Worm (Caenorhabditis elegans) whole organism, young adult: Measurements from ENCODE around the gene srx-87.

Experiments used
- nhr-179 ChIP-seq: sonication (generic microtip); optimal IDR thresholded peaks from 2 replicates; lab custom pipeline; 2016; ENCODE audit warnings: mild to moderate bottlenecking, missing genetic modification characterization, missing compliant biosample characterization
- snpc-4 ChIP-seq, 5 experiments: fragments of 150-350 bp in 1 of 5; sonication (generic microtip) in 4 of 5; optimal IDR thresholded peaks; 2 replicates each; lab custom pipeline; 2014 to 2018; ENCODE audit warnings: missing genetic modification characterization in 5 of 5, missing biosample characterization in 3 of 5, antibody characterized with exemption in 2 of 5, mild to moderate bottlenecking in 2 of 5, missing compliant biosample characterization in 2 of 5, missing genotype in 2 of 5, moderate library complexity in 2 of 5, missing genetic modification reagents in 1 of 5
- tlf-1 ChIP-seq: fragments of 200-800 bp; sonication (Bioruptor generic); optimal IDR thresholded peaks from 2 replicates; lab custom pipeline; 2018; ENCODE audit warnings: mild to moderate bottlenecking, missing genetic modification characterization, missing compliant biosample characterization
- ztf-18 ChIP-seq: sonication (generic microtip); optimal IDR thresholded peaks from 2 replicates; lab custom pipeline; 2016; ENCODE audit warnings: missing genotype, mild to moderate bottlenecking, missing genetic modification characterization, missing compliant biosample characterization
- ztf-26 ChIP-seq: sonication (generic microtip); optimal IDR thresholded peaks from 2 replicates; lab custom pipeline; 2017; ENCODE audit warnings: missing genetic modification characterization, missing compliant biosample characterization

DNA sequence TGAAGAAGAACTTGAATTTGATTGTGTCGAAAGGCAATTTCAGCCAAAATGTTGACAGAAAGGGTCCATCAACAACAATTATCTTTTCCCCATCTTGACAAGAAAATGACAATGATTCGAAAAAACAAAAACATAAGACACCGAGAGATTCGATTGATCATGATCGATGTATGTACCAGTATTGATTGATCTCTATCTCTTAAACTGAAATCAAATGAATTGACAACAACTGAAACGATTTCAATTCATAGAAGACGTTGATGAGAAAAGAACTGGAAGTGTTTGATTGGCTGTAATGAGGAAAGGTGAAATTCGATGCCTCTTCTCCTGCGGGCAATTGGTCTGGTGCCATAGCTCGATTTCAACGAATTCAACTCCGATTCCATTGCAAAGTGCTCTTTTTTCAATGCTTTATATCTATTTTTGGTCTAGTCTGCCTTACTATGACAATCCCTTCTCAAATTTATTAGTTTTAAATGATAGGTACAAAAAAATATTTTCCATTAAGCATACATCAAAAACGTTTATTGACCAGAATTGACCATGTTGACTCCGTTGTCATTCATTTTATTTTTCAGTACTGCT lies 31.2 kb upstream of the srx-87 start:
- TF ChIP-seq ztf-26: no peak
- TF ChIP-seq ztf-18 (tag; lab: Kevin White, UChicago): no peak
- no peak for TF ChIP-seq snpc-4 (GFP tag; optimal IDR thresholded peaks at IDR 0.05; lab: Kevin White, UChicago)
- no peak for TF ChIP-seq snpc-4 (tag; optimal IDR thresholded peaks at IDR 0.05; lab: Kevin White, UChicago)
- TF ChIP-seq nhr-179 (tag; lab: Kevin White, UChicago): no peak
- no peak for TF ChIP-seq tlf-1
